Fruit fly (Drosophila melanogaster): ENCODE data around the gene CG7330.

CG7330 gene

dm6 chr3L:18114038-18114926 lies 34.4 kb upstream of the CG7330 start (continued):
- TF ChIP-seq CG17385 (GFP tag; optimal IDR thresholded peaks at IDR 0.05) (peak; percentile 25), sqz (GFP tag; optimal IDR thresholded peaks at IDR 0.05) (peak; percentile 1), tin (GFP tag; optimal IDR thresholded peaks at IDR 0.05) (peak; percentile 24), Atf6 (GFP tag; IDR thresholded peaks at IDR 0.05) (peak; percentile 61; the same call in 1 of the 2 replicates), Awh (GFP tag; IDR thresholded peaks at IDR 0.05) (peak; percentile 79), Doc2 (GFP tag; IDR thresholded peaks at IDR 0.05) (no peak), Bgb (GFP tag; IDR thresholded peaks at IDR 0.05; ENCODE audit: partially characterized antibody) (peak; percentile 44; the same call in 1 of the 2 replicates), Drgx (GFP tag; IDR thresholded peaks at IDR 0.05) (peak; percentile 13; the same call in 1 of the 2 replicates), Ets97D (GFP tag; optimal IDR thresholded peaks at IDR 0.05) (peak; percentile 13), Meics (GFP tag; optimal IDR thresholded peaks at IDR 0.05) (peak; percentile 66), NfI (GFP tag; optimal IDR thresholded peaks at IDR 0.05) (peak; percentile 37), YL-1 (GFP tag; optimal IDR thresholded peaks at IDR 0.05) (no peak), CG6854 (GFP tag; optimal IDR thresholded peaks at IDR 0.05) (peak; percentile 57), CG13424 (tag; optimal IDR thresholded peaks at IDR 0.05) (peak; percentile 59), bab2 (GFP tag; optimal IDR thresholded peaks at IDR 0.05) (peak; percentile 18), dysf (GFP tag; IDR thresholded peaks at IDR 0.05) (peak; percentile 67), stc (GFP tag; IDR thresholded peaks at IDR 0.05) (peak; percentile 50; the same call in 1 of the 2 replicates), CG6689 (GFP tag; IDR thresholded peaks at IDR 0.05) (no peak; the same call in 1 of the 2 replicates), Mad (GFP tag; optimal IDR thresholded peaks at IDR 0.05) (no peak), toy (GFP tag; IDR thresholded peaks at IDR 0.05) (peak; percentile 41; the same call in 1 of the 2 replicates), HmgZ (tag; optimal IDR thresholded peaks at IDR 0.05) (peak; percentile 31), CG8924 (tag; optimal IDR thresholded peaks at IDR 0.05) (peak; percentile 65), CG3163 (GFP tag; optimal IDR thresholded peaks at IDR 0.05) (no peak), CG34422 (GFP tag; IDR thresholded peaks at IDR 0.05) (0 out of 3 replicates have a peak, but pooled peaks have one; percentile 16), Oli (tag; optimal IDR thresholded peaks at IDR 0.05) (peak; percentile 66), CG4282 (GFP tag; optimal IDR thresholded peaks at IDR 0.05) (peak; percentile 44), Dll (GFP tag; IDR thresholded peaks at IDR 0.05; ENCODE audit: partially characterized antibody) (0 out of 4 replicates have a peak, but pooled peaks have one; percentile 18), CG2712 (tag; optimal IDR thresholded peaks at IDR 0.05) (peak; percentile 33), Ada2b (GFP tag; IDR thresholded peaks at IDR 0.05) (0 out of 2 replicates have a peak, but pooled peaks have one; percentile 9), pum (GFP tag; optimal IDR thresholded peaks at IDR 0.05) (no peak), CG10543 (GFP tag; optimal IDR thresholded peaks at IDR 0.05) (peak; percentile 68), CG31441 (GFP tag; IDR thresholded peaks at IDR 0.05) (peak; percentile 55), CG42726 (GFP tag; IDR thresholded peaks at IDR 0.05; ENCODE audit: partially characterized antibody) (peak; percentile 47; the same call in 1 of the 2 replicates), Spps (tag; optimal IDR thresholded peaks at IDR 0.05) (no peak), Bdp1 (GFP tag; optimal IDR thresholded peaks at IDR 0.05) (peak; percentile 14), ems (GFP tag; optimal IDR thresholded peaks at IDR 0.05) (peak; percentile 3), CG17912 (GFP tag; optimal IDR thresholded peaks at IDR 0.05) (peak; percentile 15), CG8290 (GFP tag; optimal IDR thresholded peaks at IDR 0.05) (peak; percentile 10), CG8290 (tag; optimal IDR thresholded peaks at IDR 0.05) (peak in 1 of 2 experiments; percentile 80), NC2β (GFP tag; optimal IDR thresholded peaks at IDR 0.05) (no peak), CG12744 (GFP tag; optimal IDR thresholded peaks at IDR 0.05) (peak; percentile 3), CG8944 (GFP tag; optimal IDR thresholded peaks at IDR 0.05) (peak; percentile 6), HHEX (GFP tag; optimal IDR thresholded peaks at IDR 0.05) (peak; percentile 49), hbn (GFP tag; IDR thresholded peaks at IDR 0.05; ENCODE audit: partially characterized antibody) (no peak), CG1603 (tag; optimal IDR thresholded peaks at IDR 0.05) (peak; percentile 37), Asciz (GFP tag; optimal IDR thresholded peaks at IDR 0.05) (peak; percentile 37), CG16779 (GFP tag; IDR thresholded peaks at IDR 0.05) (peak; percentile 70), E2f1 (GFP tag; IDR thresholded peaks at IDR 0.05) (0 out of 2 replicates have a peak, but pooled peaks have one; percentile 15)

All from whole organism, embryonic.